Worm (Caenorhabditis elegans) whole organism, late embryonic: ENCODE data around the gene fahd-1.

ENCODE experiments used
- K02D7.2 ChIP-seq: sonication (generic microtip); optimal IDR thresholded peaks from 2 replicates; lab custom pipeline; 2017; ENCODE audit warnings: mild to moderate bottlenecking, missing genetic modification characterization, missing compliant biosample characterization
- Y22D7AL.16 ChIP-seq: sonication (generic microtip); optimal IDR thresholded peaks from 2 replicates; lab custom pipeline; 2016; ENCODE audit warnings: missing genetic modification characterization, missing compliant biosample characterization
- ahr-1 ChIP-seq: sonication (generic microtip); optimal IDR thresholded peaks from 2 replicates; lab custom pipeline; 2016; ENCODE audit warnings: missing genetic modification characterization, missing compliant biosample characterization
- ceh-14 ChIP-seq: sonication (generic microtip); optimal IDR thresholded peaks from 2 replicates; lab custom pipeline; 2016; ENCODE audit warnings: missing genotype, missing genetic modification characterization, missing compliant biosample characterization
- ceh-19 ChIP-seq: fragments of 200-800 bp; sonication (Bioruptor generic); optimal IDR thresholded peaks from 2 replicates; lab custom pipeline; 2018; ENCODE audit warnings: mild to moderate bottlenecking, missing genetic modification characterization, missing compliant biosample characterization
- ceh-2 ChIP-seq: sonication (generic microtip); optimal IDR thresholded peaks from 2 replicates; lab custom pipeline; 2016; ENCODE audit warnings: missing genotype, missing genetic modification characterization, missing compliant biosample characterization
- ceh-22 ChIP-seq: sonication (generic microtip); optimal IDR thresholded peaks from 2 replicates; lab custom pipeline; 2017; ENCODE audit warnings: missing biosample characterization, missing genetic modification characterization
- ceh-30 ChIP-seq: fragments of 150-350 bp; optimal IDR thresholded peaks from 2 replicates; lab custom pipeline; 2014; ENCODE audit warnings: missing biosample characterization, missing genetic modification characterization
- ceh-31 ChIP-seq: sonication (generic microtip); optimal IDR thresholded peaks from 2 replicates; lab custom pipeline; 2016; ENCODE audit warnings: missing genetic modification characterization, missing compliant biosample characterization
- ceh-45 ChIP-seq: fragments of 200-800 bp; sonication (Bioruptor generic); IDR thresholded peaks from 2 replicates; pipeline ENCODE4 v1.3.6; 2022; ENCODE audit warnings: missing genetic modification reagents, missing genetic modification characterization, missing compliant biosample characterization
- ceh-48 ChIP-seq: sonication (generic microtip); optimal IDR thresholded peaks from 2 replicates; lab custom pipeline; 2016; ENCODE audit warnings: missing genetic modification characterization, inconsistent platforms, missing compliant biosample characterization
- ceh-6 ChIP-seq: fragments of 200-800 bp; sonication (Bioruptor generic); optimal IDR thresholded peaks from 2 replicates; lab custom pipeline; 2018; ENCODE audit warnings: mild to moderate bottlenecking, missing genetic modification characterization, missing compliant biosample characterization
- che-1 ChIP-seq: sonication (generic microtip); optimal IDR thresholded peaks from 2 replicates; lab custom pipeline; 2016; ENCODE audit warnings: mild to moderate bottlenecking, missing genetic modification characterization, missing compliant biosample characterization
- dmd-4 ChIP-seq: sonication (generic microtip); optimal IDR thresholded peaks from 2 replicates; lab custom pipeline; 2016; ENCODE audit warnings: borderline replicate concordance, missing genetic modification characterization, missing compliant biosample characterization
- elt-2 ChIP-seq: sonication (generic microtip); optimal IDR thresholded peaks from 2 replicates; lab custom pipeline; 2016; ENCODE audit warnings: missing genetic modification reagents, missing genetic modification characterization, missing compliant biosample characterization
- ets-4 ChIP-seq: sonication (generic microtip); optimal IDR thresholded peaks from 2 replicates; lab custom pipeline; 2016; ENCODE audit warnings: missing genetic modification characterization, missing compliant biosample characterization
- fkh-6 ChIP-seq: sonication (generic microtip); optimal IDR thresholded peaks from 2 replicates; lab custom pipeline; 2016; ENCODE audit warnings: missing genetic modification characterization, missing compliant biosample characterization
- gmeb-2 ChIP-seq: sonication (generic microtip); optimal IDR thresholded peaks from 2 replicates; lab custom pipeline; 2016; ENCODE audit warnings: missing genetic modification characterization, inconsistent platforms, missing compliant biosample characterization
- hlh-13 ChIP-seq: fragments of 200-800 bp; sonication (Bioruptor generic); optimal IDR thresholded peaks from 2 replicates; lab custom pipeline; 2018; ENCODE audit warnings: mild to moderate bottlenecking, missing genetic modification characterization, missing compliant biosample characterization
- lim-6 ChIP-seq: sonication (generic microtip); optimal IDR thresholded peaks from 2 replicates; lab custom pipeline; 2016; ENCODE audit warnings: missing genetic modification characterization, missing compliant biosample characterization
- lin-11 ChIP-seq: fragments of 200-800 bp; sonication (Bioruptor generic); optimal IDR thresholded peaks from 2 replicates; lab custom pipeline; 2018; ENCODE audit warnings: mild to moderate bottlenecking, missing genetic modification characterization, missing compliant biosample characterization
- nhr-232 ChIP-seq: sonication (generic microtip); optimal IDR thresholded peaks from 2 replicates; lab custom pipeline; 2016; ENCODE audit warnings: missing genetic modification characterization, missing compliant biosample characterization
- odd-2 ChIP-seq: sonication (generic microtip); optimal IDR thresholded peaks from 2 replicates; lab custom pipeline; 2017; ENCODE audit warnings: antibody characterized with exemption, mild to moderate bottlenecking, missing genetic modification characterization, missing compliant biosample characterization
- pag-3 ChIP-seq: sonication (generic microtip); optimal IDR thresholded peaks from 2 replicates; lab custom pipeline; 2016; ENCODE audit warnings: missing compliant biosample characterization, missing genetic modification characterization, borderline replicate concordance
- pat-9 ChIP-seq: fragments of 200-800 bp; sonication (Bioruptor generic); optimal IDR thresholded peaks from 2 replicates; lab custom pipeline; 2018; ENCODE audit warnings: mild to moderate bottlenecking, missing genetic modification characterization, moderate library complexity, missing compliant biosample characterization
- pax-1 ChIP-seq: fragments of 150-350 bp; optimal IDR thresholded peaks from 2 replicates; lab custom pipeline; 2014; ENCODE audit warnings: missing biosample characterization, missing genetic modification characterization
- pha-2 ChIP-seq: sonication (generic microtip); optimal IDR thresholded peaks from 2 replicates; lab custom pipeline; 2017; ENCODE audit warnings: mild to moderate bottlenecking, missing genetic modification characterization, missing compliant biosample characterization
- pha-4 ChIP-seq: fragments of 150-350 bp; optimal IDR thresholded peaks from 2 replicates; lab custom pipeline; 2018; ENCODE audit warnings: missing biosample characterization, missing genetic modification reagents, missing genetic modification characterization
- pqm-1 ChIP-seq: sonication (generic microtip); optimal IDR thresholded peaks from 2 replicates; lab custom pipeline; 2016; ENCODE audit warnings: missing genetic modification characterization, missing compliant biosample characterization
- pros-1 ChIP-seq: fragments of 150-350 bp; optimal IDR thresholded peaks from 2 replicates; lab custom pipeline; 2014; ENCODE audit warnings: missing biosample characterization, missing genetic modification reagents, missing genetic modification characterization
- rnt-1 ChIP-seq: sonication (generic microtip); optimal IDR thresholded peaks from 2 replicates; lab custom pipeline; 2016; ENCODE audit warnings: missing genetic modification characterization, missing compliant biosample characterization
- sox-2 ChIP-seq: fragments of 200-800 bp; sonication (Bioruptor generic); IDR thresholded peaks from 2 replicates; pipeline ENCODE4 v1.3.6; 2022; ENCODE audit warnings: missing genetic modification reagents, missing genetic modification characterization, missing compliant biosample characterization
- unc-42 ChIP-seq: sonication (generic microtip); optimal IDR thresholded peaks from 2 replicates; lab custom pipeline; 2016; ENCODE audit warnings: missing genotype, missing genetic modification characterization, missing compliant biosample characterization
- unc-55 ChIP-seq: sonication (generic microtip); optimal IDR thresholded peaks from 2 replicates; lab custom pipeline; 2017; ENCODE audit warnings: missing biosample characterization, missing genetic modification reagents, missing genetic modification characterization
- unc-86 ChIP-seq: sonication (generic microtip); optimal IDR thresholded peaks from 2 replicates; lab custom pipeline; 2016; ENCODE audit warnings: missing genetic modification characterization, missing compliant biosample characterization
- zip-5 ChIP-seq: sonication (generic microtip); optimal IDR thresholded peaks from 2 replicates; lab custom pipeline; 2016; ENCODE audit warnings: missing genetic modification characterization, missing compliant biosample characterization
- ztf-16 ChIP-seq: sonication (generic microtip); optimal IDR thresholded peaks from 2 replicates; lab custom pipeline; 2017; ENCODE audit warnings: missing genetic modification characterization, missing compliant biosample characterization

The fahd-1 gene

DNA sequence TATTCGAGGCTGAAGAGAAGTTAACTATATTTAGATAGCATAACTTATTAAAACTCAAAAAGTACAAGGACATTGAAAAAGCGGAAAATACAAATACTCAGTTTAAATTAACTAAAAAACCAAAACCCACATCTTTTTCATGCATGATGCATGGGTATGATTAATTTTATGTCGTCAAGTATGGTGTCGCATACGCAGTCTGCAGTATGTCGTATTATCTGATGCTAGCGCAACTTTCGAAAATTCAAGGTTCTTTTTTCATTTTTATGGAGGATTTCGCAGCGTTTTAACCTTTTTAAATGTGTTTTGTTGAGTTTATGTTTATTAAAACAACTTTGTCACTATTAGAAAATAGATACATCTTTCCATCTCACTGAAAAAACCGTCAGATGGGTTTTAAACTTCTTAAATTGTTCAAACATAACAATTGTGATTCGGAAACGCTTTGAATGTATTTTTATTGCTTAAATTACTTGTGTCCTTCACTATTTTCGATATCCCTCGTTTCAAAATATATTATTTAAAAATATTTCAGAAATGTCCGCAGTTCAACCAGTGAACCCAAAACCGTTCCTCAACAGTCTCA lies 30.4 kb upstream of the fahd-1 start, which contains the start of gene snr-5:
TSS of gene snr-5 (plus strand) at position 536 of the 586 bp plus-strand sequence.
- TF ChIP-seq ceh-6 (GFP tag; lab: Kevin White, UChicago), result no peak
- peak; percentile 11 for TF ChIP-seq unc-42 (tag; lab: Kevin White, UChicago)
- no peak for TF ChIP-seq lin-11 (tag; lab: Kevin White, UChicago)

DNA sequence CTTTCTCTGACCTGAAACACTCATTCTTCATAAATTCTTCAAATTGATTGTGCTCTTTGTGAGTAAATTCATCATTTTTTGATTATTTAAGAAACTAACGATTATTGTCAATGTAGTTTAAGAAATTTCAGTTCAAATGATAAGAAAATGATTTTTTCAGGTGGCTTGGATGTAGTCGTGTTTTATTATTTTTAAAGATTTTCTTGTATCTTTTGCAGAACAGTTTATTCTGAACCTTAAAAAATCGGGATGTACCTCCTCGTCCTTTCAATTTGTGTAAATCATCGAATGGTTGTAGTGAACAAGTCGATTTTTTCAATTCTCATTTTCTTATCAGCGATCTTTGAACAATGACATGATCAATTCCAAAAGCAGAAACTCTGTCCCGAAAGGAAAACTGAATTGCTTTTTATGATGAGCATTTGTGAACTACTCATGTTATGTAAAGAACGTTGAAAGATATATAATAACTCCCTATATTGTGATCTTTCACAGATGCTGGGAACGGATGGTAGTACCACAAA lies 26.8 kb upstream of the fahd-1 start, which contains the start of gene slc-17.3:
TSS of gene slc-17.3 (minus strand) at position 51 of the 524 bp plus-strand sequence.
- TF ChIP-seq dmd-4 (tag; lab: Kevin White, UChicago), result no peak
- no peak for TF ChIP-seq fkh-6 (tag; lab: Kevin White, UChicago)

DNA sequence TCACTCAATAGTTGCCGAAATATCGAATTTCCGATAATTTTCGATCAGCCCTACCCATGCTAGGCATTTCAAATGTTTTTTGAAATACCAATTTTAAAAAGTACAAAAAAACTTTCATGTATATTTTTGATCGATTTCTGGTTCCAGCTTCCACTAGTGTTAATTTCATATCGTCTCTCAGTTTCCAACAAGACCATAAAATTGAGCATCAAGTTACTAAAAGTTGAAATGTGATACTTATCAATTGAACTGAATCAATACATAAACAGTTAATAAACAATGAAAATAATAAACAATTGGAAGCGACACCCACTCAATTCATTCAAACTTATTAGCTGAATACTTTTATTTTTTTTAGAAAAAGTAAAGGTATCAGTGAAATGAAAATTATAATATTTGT lies 25.9 kb upstream of the fahd-1 start, which contains the start of gene cup-4:
TSS of gene cup-4 (plus strand) at position 301 of the 400 bp plus-strand sequence.
- TF ChIP-seq pha-2 (tag; lab: Kevin White, UChicago), result no peak
- no peak for TF ChIP-seq ceh-22 (tag; lab: Kevin White, UChicago)
- TF ChIP-seq odd-2, result no peak
- no peak for TF ChIP-seq pros-1 (tag; lab: Kevin White, UChicago)
- no peak for TF ChIP-seq ceh-30 (tag; lab: Kevin White, UChicago)
- no peak for TF ChIP-seq pat-9 (tag; lab: Kevin White, UChicago)
- TF ChIP-seq ets-4 (tag; lab: Kevin White, UChicago), result no peak
- TF ChIP-seq pha-4 (tag; lab: Kevin White, UChicago), result no peak
- no peak for TF ChIP-seq lin-11 (tag; lab: Kevin White, UChicago)
- TF ChIP-seq Y22D7AL.16, result no peak
- no peak for TF ChIP-seq ceh-31 (tag; lab: Kevin White, UChicago)
- TF ChIP-seq dmd-4 (tag; lab: Kevin White, UChicago), result no peak
- TF ChIP-seq rnt-1 (tag; lab: Kevin White, UChicago), result no peak
- TF ChIP-seq pag-3 (tag; lab: Kevin White, UChicago), result no peak
- TF ChIP-seq lim-6 (tag; lab: Kevin White, UChicago), result no peak
- TF ChIP-seq ceh-19, result no peak
- TF ChIP-seq hlh-13 (GFP tag; lab: Kevin White, UChicago), result no peak

DNA sequence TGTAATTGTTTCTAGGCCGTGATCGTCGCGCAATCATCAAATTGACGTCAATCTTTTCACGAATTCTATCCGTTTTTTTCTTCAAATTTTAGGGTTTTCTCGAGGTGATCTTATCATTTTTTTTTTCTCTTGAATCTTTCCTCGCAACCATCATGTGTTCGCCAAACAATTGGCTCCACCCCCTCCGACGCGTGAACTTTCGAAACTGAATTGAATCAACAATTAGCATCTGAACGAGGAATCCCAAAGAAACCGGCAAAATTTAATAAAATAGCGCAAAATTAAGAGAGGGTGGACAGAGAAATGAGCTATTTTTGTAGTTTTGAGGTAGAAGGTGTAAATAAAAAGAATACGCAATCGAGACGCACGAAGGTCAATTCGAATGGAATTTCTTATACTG lies 19.3 kb upstream of the fahd-1 start:
- TF ChIP-seq ceh-45 (GFP tag; lab: Robert Waterston, UW) (no peak), nhr-232 (tag; lab: Kevin White, UChicago) (no peak), sox-2 (GFP tag; lab: Robert Waterston, UW) (no peak), ceh-2 (no peak), pat-9 (tag; lab: Kevin White, UChicago) (no peak), ztf-16 (tag; lab: Kevin White, UChicago) (no peak), elt-2 (tag; lab: Kevin White, UChicago) (no peak), unc-55 (GFP tag; lab: Kevin White, UChicago) (no peak), pqm-1 (tag; lab: Kevin White, UChicago) (no peak), lin-11 (tag; lab: Kevin White, UChicago) (no peak), rnt-1 (tag; lab: Kevin White, UChicago) (no peak), ceh-48 (tag; lab: Kevin White, UChicago) (no peak), unc-42 (tag; lab: Kevin White, UChicago) (no peak), unc-86 (tag; lab: Kevin White, UChicago) (no peak), ceh-14 (tag; lab: Kevin White, UChicago) (no peak), gmeb-2 (no peak)

DNA sequence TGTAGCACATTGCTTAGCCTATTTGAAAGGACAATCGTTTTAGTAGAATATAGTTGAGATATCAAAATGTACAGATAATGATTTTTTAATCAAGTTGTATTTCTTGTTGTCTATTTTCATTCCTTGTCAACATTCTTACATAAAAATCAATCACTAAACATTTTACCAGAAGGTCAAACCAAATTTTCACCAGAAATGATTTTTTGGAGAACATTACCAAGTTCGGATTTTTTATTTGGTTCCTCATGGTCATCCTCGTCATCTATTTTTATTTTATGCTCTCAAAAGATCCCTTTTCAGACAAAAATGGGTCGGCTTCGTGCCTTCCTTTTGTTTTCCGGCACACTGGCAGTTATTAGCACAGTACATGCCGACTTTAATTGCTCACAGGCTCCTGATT lies 18.6 kb upstream of the fahd-1 start, which contains the start of gene tyr-1:
TSS of gene tyr-1 (plus strand) at position 301 of the 400 bp plus-strand sequence.
- no peak for TF ChIP-seq pag-3 (tag; lab: Kevin White, UChicago)
- no peak for TF ChIP-seq unc-42 (tag; lab: Kevin White, UChicago)
- no peak for TF ChIP-seq che-1 (tag; lab: Kevin White, UChicago)
- no peak for TF ChIP-seq lin-11 (tag; lab: Kevin White, UChicago)
- no peak for TF ChIP-seq zip-5 (tag; lab: Kevin White, UChicago)
- TF ChIP-seq ahr-1, result no peak
- no peak for TF ChIP-seq K02D7.2
- TF ChIP-seq pax-1 (tag; lab: Kevin White, UChicago), result no peak
